Worm (Caenorhabditis elegans): ENCODE data around the gene mgl-1.

mgl-1 gene

ce11 chrX:9997344-9997743 lies 21.2 kb upstream of the mgl-1 start:
- TF ChIP-seq lsy-2 (tag; optimal IDR thresholded peaks at IDR 0.05), result no peak

DNA sequence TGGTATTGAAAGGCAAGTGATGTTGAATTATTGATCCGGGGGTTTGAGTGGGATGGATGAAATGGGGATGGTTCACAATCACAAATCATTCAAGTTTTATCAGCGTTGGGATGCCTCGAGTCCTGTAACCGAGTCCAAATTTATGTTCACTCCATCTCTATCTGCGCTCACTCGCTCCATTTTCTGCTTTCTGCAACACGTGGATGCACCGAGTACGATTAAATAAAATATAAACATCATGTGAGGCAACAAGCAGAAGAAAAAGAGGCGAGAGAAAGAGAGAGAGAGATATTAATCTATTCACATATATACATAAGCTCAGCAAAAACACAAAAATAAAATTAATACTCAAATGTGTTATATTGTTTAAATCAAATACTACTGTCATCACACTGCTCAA lies 17.0 kb upstream of the mgl-1 start:
- TF ChIP-seq nhr-12 (tag; optimal IDR thresholded peaks at IDR 0.05), result no peak
- no peak for TF ChIP-seq blmp-1 (tag; optimal IDR thresholded peaks at IDR 0.05)
- no peak for TF ChIP-seq lin-32 (GFP tag; optimal IDR thresholded peaks at IDR 0.05)
- TF ChIP-seq ces-1 (GFP tag; optimal IDR thresholded peaks at IDR 0.05), result no peak
- no peak for TF ChIP-seq mls-2 (tag; optimal IDR thresholded peaks at IDR 0.05)
- TF ChIP-seq nhr-76 (tag; optimal IDR thresholded peaks at IDR 0.05), result no peak
- TF ChIP-seq unc-39 (tag; optimal IDR thresholded peaks at IDR 0.05), result no peak

DNA sequence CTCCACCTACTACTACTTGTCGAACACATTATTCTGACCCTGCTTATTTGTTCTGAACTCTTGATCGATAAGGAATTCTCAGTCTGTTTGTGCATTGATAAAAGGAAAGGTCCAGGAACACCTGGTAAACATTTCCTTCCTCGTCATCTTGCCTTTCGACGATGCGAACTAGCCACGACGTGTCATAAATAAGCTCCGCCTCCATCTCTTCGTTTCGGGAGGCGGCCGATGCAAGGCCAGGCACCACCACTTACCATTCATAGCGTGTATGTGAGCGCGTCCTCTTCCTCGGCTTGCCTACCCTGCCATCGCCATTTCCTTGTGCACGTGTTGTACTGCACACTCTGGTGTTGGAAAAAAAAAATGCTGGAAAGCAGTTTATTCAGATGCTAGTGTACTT lies 12.8 kb upstream of the mgl-1 start:
- TF ChIP-seq unc-62 (GFP tag; optimal IDR thresholded peaks at IDR 0.05) (no peak), ham-2 (GFP tag; optimal IDR thresholded peaks at IDR 0.05) (peak; percentile 78), ceh-43 (GFP tag; optimal IDR thresholded peaks at IDR 0.05) (no peak), ceh-83 (GFP tag; optimal IDR thresholded peaks at IDR 0.05) (no peak), tbx-8 (GFP tag; optimal IDR thresholded peaks at IDR 0.05) (no peak), flh-1 (GFP tag; optimal IDR thresholded peaks at IDR 0.05) (no peak), cnd-1 (tag; optimal IDR thresholded peaks at IDR 0.05) (peak; percentile 45), mls-2 (tag; optimal IDR thresholded peaks at IDR 0.05) (no peak), unc-120 (tag; optimal IDR thresholded peaks at IDR 0.05; ENCODE audit: poor library complexity, severe bottlenecking) (no peak), lsy-2 (tag; optimal IDR thresholded peaks at IDR 0.05) (no peak)

DNA sequence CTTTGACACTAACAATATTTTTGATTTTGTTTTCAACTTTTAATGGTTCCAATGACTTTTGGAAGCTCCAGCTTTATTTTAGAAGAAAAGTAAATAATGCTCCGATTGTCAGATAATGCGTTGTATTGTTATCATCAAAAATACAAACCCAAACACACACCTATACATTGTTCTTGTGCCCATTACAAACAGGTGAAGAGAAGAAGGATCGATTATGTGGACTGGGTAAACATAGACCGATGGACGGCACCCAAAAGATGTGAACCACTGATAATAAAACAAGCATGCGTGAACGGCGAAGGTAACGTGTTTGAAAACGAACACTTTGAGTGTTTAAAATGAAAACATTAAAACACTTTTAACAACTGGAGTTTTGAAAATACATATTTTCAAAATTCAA lies 11.1 kb upstream of the mgl-1 start:
- TF ChIP-seq unc-62 (GFP tag; optimal IDR thresholded peaks at IDR 0.05), result no peak
- peak; percentile 4 for TF ChIP-seq elt-1 (tag; optimal IDR thresholded peaks at IDR 0.05; ENCODE audit: borderline replicate concordance, insufficient read depth)
- TF ChIP-seq pha-4 (tag; optimal IDR thresholded peaks at IDR 0.05), result peak; percentile 28

- no peak for TF ChIP-seq mep-1 (tag; optimal IDR thresholded peaks at IDR 0.05)
- no peak for TF ChIP-seq drap-1 (GFP tag; optimal IDR thresholded peaks at IDR 0.05)
- TF ChIP-seq nhr-12 (tag; optimal IDR thresholded peaks at IDR 0.05), result no peak
Measured at ce11 chrX:9984889-9985404, 8.8 kb upstream of the mgl-1 start, which contains the start of gene F19C6.5. F19C6.5 (minus strand) TSS chrX:9984939.

DNA sequence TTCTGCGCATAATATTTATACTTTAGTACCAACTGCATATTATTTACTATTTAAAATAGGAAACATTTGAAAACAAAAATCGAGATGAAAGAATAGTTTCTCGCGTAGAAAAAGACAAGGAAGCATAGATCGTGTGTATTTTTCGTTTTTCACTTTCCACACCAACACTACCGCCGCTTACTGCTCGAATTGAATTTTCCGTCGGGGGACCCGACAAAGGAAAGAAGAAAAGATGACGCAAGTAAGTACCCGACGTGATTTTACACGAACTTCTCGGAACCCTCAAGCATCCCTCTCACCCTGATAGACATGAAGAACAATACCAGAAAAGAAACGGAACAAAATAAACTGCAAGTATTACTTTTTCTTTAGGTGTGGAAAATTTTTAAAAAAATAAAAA lies 5.2 kb upstream of the mgl-1 start:
- no peak for TF ChIP-seq sem-2 (GFP tag; optimal IDR thresholded peaks at IDR 0.05)
- TF ChIP-seq elt-3 (tag; optimal IDR thresholded peaks at IDR 0.05), result no peak
- no peak for TF ChIP-seq unc-39 (tag; optimal IDR thresholded peaks at IDR 0.05)
- TF ChIP-seq pha-4 (tag; optimal IDR thresholded peaks at IDR 0.05), result no peak
- no peak for TF ChIP-seq tbx-8 (GFP tag; optimal IDR thresholded peaks at IDR 0.05)
- TF ChIP-seq elt-1 (tag; optimal IDR thresholded peaks at IDR 0.05; ENCODE audit: borderline replicate concordance, insufficient read depth), result no peak
- TF ChIP-seq mls-2 (tag; optimal IDR thresholded peaks at IDR 0.05), result no peak

DNA sequence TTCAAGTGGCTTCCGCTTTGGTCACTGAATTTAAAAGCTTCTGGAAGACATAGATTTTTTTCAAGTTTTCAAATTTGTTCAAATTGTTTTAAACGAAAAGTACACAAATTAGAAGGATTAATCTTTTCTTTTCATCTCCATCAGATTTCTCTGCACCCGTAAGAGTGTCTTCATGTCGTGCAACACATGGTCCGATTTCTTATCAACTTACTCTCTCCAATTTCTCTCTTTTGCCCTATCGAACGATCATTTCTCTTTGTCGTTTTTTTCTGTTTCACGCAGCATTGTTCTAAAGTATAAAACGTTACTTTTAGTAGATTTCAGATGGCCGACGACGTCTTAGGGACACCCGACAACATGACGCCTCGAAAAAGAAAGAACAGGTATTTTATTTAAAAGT lies 10.8 kb downstream of the mgl-1 start, which contains the start of gene pssy-1:
pssy-1 (plus strand) TSS at position 318 of the 400 bp plus-strand sequence.
- TF ChIP-seq bed-3 (GFP tag; optimal IDR thresholded peaks at IDR 0.05) (no peak), elt-1 (tag; optimal IDR thresholded peaks at IDR 0.05; ENCODE audit: borderline replicate concordance, insufficient read depth) (peak; percentile 64)

- TF ChIP-seq flh-1 (GFP tag; optimal IDR thresholded peaks at IDR 0.05) (no peak), ham-2 (GFP tag; optimal IDR thresholded peaks at IDR 0.05) (no peak), nhr-2 (tag; optimal IDR thresholded peaks at IDR 0.05) (no peak), unc-39 (tag; optimal IDR thresholded peaks at IDR 0.05) (no peak), ztf-11 (tag; optimal IDR thresholded peaks at IDR 0.05) (no peak), unc-120 (tag; optimal IDR thresholded peaks at IDR 0.05; ENCODE audit: poor library complexity, severe bottlenecking) (no peak), bed-3 (GFP tag; optimal IDR thresholded peaks at IDR 0.05) (no peak), drap-1 (GFP tag; optimal IDR thresholded peaks at IDR 0.05) (no peak), nhr-76 (tag; optimal IDR thresholded peaks at IDR 0.05) (no peak), ceh-43 (GFP tag; optimal IDR thresholded peaks at IDR 0.05) (no peak), cnd-1 (tag; optimal IDR thresholded peaks at IDR 0.05) (no peak), elt-1 (tag; optimal IDR thresholded peaks at IDR 0.05; ENCODE audit: borderline replicate concordance, insufficient read depth) (no peak), pha-4 (tag; optimal IDR thresholded peaks at IDR 0.05) (no peak), nhr-237 (tag; optimal IDR thresholded peaks at IDR 0.05) (no peak), M03D4.4 (tag; optimal IDR thresholded peaks at IDR 0.05) (no peak), lsy-2 (tag; optimal IDR thresholded peaks at IDR 0.05) (no peak), ces-1 (GFP tag; optimal IDR thresholded peaks at IDR 0.05) (no peak), snpc-4 (tag; optimal IDR thresholded peaks at IDR 0.05) (no peak)
Measured at ce11 chrX:9962535-9962934, 13.6 kb downstream of the mgl-1 start.
